Worm (Caenorhabditis elegans) whole organism, L1 larva: ENCODE results near the gene srh-131.

Experiments
- C04F5.9 ChIP-seq: sonication (generic microtip); optimal IDR thresholded peaks from 2 replicates; lab custom pipeline; 2016; ENCODE audit warnings: missing genetic modification characterization, missing compliant biosample characterization
- C34B4.2 ChIP-seq: sonication (generic microtip); optimal IDR thresholded peaks from 2 replicates; lab custom pipeline; 2017; ENCODE audit warnings: mild to moderate bottlenecking, missing genetic modification characterization, missing compliant biosample characterization
- Y116A8C.19 ChIP-seq: sonication (generic microtip); optimal IDR thresholded peaks from 2 replicates; lab custom pipeline; 2016; ENCODE audit warnings: missing compliant biosample characterization, missing genetic modification characterization, borderline replicate concordance
- aha-1 ChIP-seq: fragments of 150-350 bp; optimal IDR thresholded peaks from 2 replicates; lab custom pipeline; 2014; ENCODE audit warnings: missing biosample characterization, missing genetic modification characterization
- ceh-8 ChIP-seq: fragments of 200-800 bp; sonication (Bioruptor generic); optimal IDR thresholded peaks from 2 replicates; lab custom pipeline; 2018; ENCODE audit warnings: mild to moderate bottlenecking, missing genetic modification characterization, moderate library complexity, missing compliant biosample characterization
- efl-1 ChIP-seq, 4 experiments: fragments of 150-350 bp; optimal IDR thresholded peaks in 3 of 4; peaks in 1 of 4; 1 replicate in 1 of 4; 2 replicates in 3 of 4; lab custom pipeline; 2014; ENCODE audit warnings: missing biosample characterization in 2 of 4, missing genetic modification characterization in 2 of 4, missing genetic modification reagents in 2 of 4
- egl-27 ChIP-seq, 2 experiments: fragments of 150-350 bp in 1 of 2; sonication (generic microtip); optimal IDR thresholded peaks; 3 replicates each; lab custom pipeline; 2017 to 2018; ENCODE audit warnings: missing biosample characterization in 2 of 2, missing genetic modification characterization in 2 of 2, missing genetic modification reagents in 2 of 2
- elt-2 ChIP-seq: sonication (generic microtip); optimal IDR thresholded peaks from 2 replicates; lab custom pipeline; 2016; ENCODE audit warnings: missing genetic modification characterization, mild to moderate bottlenecking, inconsistent platforms, missing compliant biosample characterization, missing genetic modification reagents
- ets-5 ChIP-seq: fragments of 200-800 bp; sonication (Bioruptor generic); IDR thresholded peaks from 2 replicates; pipeline ENCODE4 v1.3.6; 2022; ENCODE audit warnings: missing genetic modification characterization, missing compliant biosample characterization
- fos-1 ChIP-seq: fragments of 150-350 bp; optimal IDR thresholded peaks from 2 replicates; lab custom pipeline; 2014; ENCODE audit warnings: missing biosample characterization, missing genetic modification characterization
- hlh-4 ChIP-seq: sonication (generic microtip); optimal IDR thresholded peaks from 2 replicates; lab custom pipeline; 2016; ENCODE audit warnings: mild to moderate bottlenecking, missing genetic modification characterization, missing compliant biosample characterization
- irx-1 ChIP-seq: sonication (generic microtip); optimal IDR thresholded peaks from 2 replicates; lab custom pipeline; 2016; ENCODE audit warnings: missing genetic modification characterization, missing compliant biosample characterization
- jun-1 ChIP-seq: fragments of 150-350 bp; optimal IDR thresholded peaks from 2 replicates; lab custom pipeline; 2014; ENCODE audit warnings: missing biosample characterization, missing genetic modification reagents, missing genetic modification characterization
- lin-14 ChIP-seq: fragments of 200-800 bp; sonication (Bioruptor generic); optimal IDR thresholded peaks from 2 replicates; lab custom pipeline; 2018; ENCODE audit warnings: mild to moderate bottlenecking, missing genetic modification characterization, moderate library complexity, missing compliant biosample characterization
- mab-9 ChIP-seq: fragments of 200-800 bp; sonication (Bioruptor generic); IDR thresholded peaks from 2 replicates; pipeline ENCODE4 v1.3.6; 2022; ENCODE audit warnings: missing genetic modification reagents, missing genetic modification characterization, missing compliant biosample characterization
- nhr-11 ChIP-seq: fragments of 150-350 bp; optimal IDR thresholded peaks from 2 replicates; lab custom pipeline; 2014; ENCODE audit warnings: missing biosample characterization, missing genetic modification characterization
- nhr-20 ChIP-seq: sonication (generic microtip); optimal IDR thresholded peaks from 2 replicates; lab custom pipeline; 2016; ENCODE audit warnings: mild to moderate bottlenecking, missing genetic modification characterization, missing compliant biosample characterization
- nhr-28 ChIP-seq: fragments of 150-350 bp; optimal IDR thresholded peaks from 2 replicates; lab custom pipeline; 2014; ENCODE audit warnings: missing biosample characterization, missing genetic modification characterization
- nhr-47 ChIP-seq: sonication (generic microtip); optimal IDR thresholded peaks from 2 replicates; lab custom pipeline; 2016; ENCODE audit warnings: mild to moderate bottlenecking, missing genetic modification characterization, moderate library complexity, missing compliant biosample characterization
- nhr-71 ChIP-seq: sonication (generic microtip); optimal IDR thresholded peaks from 2 replicates; lab custom pipeline; 2016; ENCODE audit warnings: mild to moderate bottlenecking, missing genetic modification characterization, moderate library complexity, missing compliant biosample characterization
- nhr-76 ChIP-seq: sonication (generic microtip); optimal IDR thresholded peaks from 2 replicates; lab custom pipeline; 2017; ENCODE audit warnings: missing biosample characterization, missing genetic modification characterization
- nhr-84 ChIP-seq: sonication (generic microtip); optimal IDR thresholded peaks from 2 replicates; lab custom pipeline; 2017; ENCODE audit warnings: missing biosample characterization, missing genetic modification characterization
- nhr-85 ChIP-seq: sonication (generic microtip); peaks from one replicate; lab custom pipeline; 2016; ENCODE audit warnings: missing genetic modification characterization, inconsistent platforms, missing compliant biosample characterization
- nhr-90 ChIP-seq: sonication (generic microtip); optimal IDR thresholded peaks from 2 replicates; lab custom pipeline; 2016; ENCODE audit warnings: mild to moderate bottlenecking, missing genetic modification characterization, missing compliant biosample characterization; ENCODE audit not compliant: poor library complexity
- pag-3 ChIP-seq: sonication (generic microtip); optimal IDR thresholded peaks from 2 replicates; lab custom pipeline; 2017; ENCODE audit warnings: missing genetic modification characterization, mild to moderate bottlenecking, missing compliant biosample characterization, antibody characterized with exemption, borderline replicate concordance; ENCODE audit not compliant: insufficient read depth
- skn-1 ChIP-seq: fragments of 150-350 bp; optimal IDR thresholded peaks from 2 replicates; lab custom pipeline; 2014; ENCODE audit warnings: missing biosample characterization, missing genetic modification characterization
- sox-4 ChIP-seq: sonication (generic microtip); optimal IDR thresholded peaks from 2 replicates; lab custom pipeline; 2016; ENCODE audit warnings: missing genetic modification characterization, missing compliant biosample characterization
- tbx-2 ChIP-seq: sonication (generic microtip); optimal IDR thresholded peaks from 2 replicates; lab custom pipeline; 2016; ENCODE audit warnings: missing genetic modification characterization, missing compliant biosample characterization
- unc-98 ChIP-seq: fragments of 200-800 bp; sonication (Bioruptor generic); IDR thresholded peaks from 2 replicates; pipeline ENCODE4 v1.3.6; 2022; ENCODE audit warnings: missing genetic modification characterization, missing compliant biosample characterization
- vab-15 ChIP-seq: sonication (generic microtip); optimal IDR thresholded peaks from 2 replicates; lab custom pipeline; 2017; ENCODE audit warnings: missing genotype, mild to moderate bottlenecking, missing genetic modification characterization, missing compliant biosample characterization

srh-131 gene

ce11 chrV:17014050-17014449 lies 8.8 kb downstream of the srh-131 start, which contains the start of gene clc-13:
TSS of gene clc-13 (plus strand) at chrV:17014408.
- TF ChIP-seq nhr-90 (tag; lab: Kevin White, UChicago), result no peak
- TF ChIP-seq aha-1 (tag; lab: Kevin White, UChicago), result no peak
- no peak for TF ChIP-seq nhr-71
- peak; percentile 75 for TF ChIP-seq nhr-20 (tag; lab: Kevin White, UChicago)
- no peak for TF ChIP-seq efl-1 (optimal IDR thresholded peaks at IDR 0.05; lab: Kevin White, UChicago)
- TF ChIP-seq efl-1 (GFP tag; optimal IDR thresholded peaks at IDR 0.05 in 1 of 2; lab: Kevin White, UChicago), result peak in 1 of 2 experiments; percentile 42
- TF ChIP-seq jun-1 (tag; lab: Kevin White, UChicago), result peak; percentile 57
- TF ChIP-seq elt-2 (tag; lab: Kevin White, UChicago), result peak; percentile 98

- no peak for TF ChIP-seq vab-15 (tag; lab: Kevin White, UChicago)
- peak; percentile 25 for TF ChIP-seq hlh-4
- no peak for TF ChIP-seq tbx-2
- no peak for TF ChIP-seq mab-9 (GFP tag; lab: Robert Waterston, UW)
- TF ChIP-seq nhr-28 (tag; lab: Kevin White, UChicago), result no peak
- no peak for TF ChIP-seq pag-3 (tag; lab: Kevin White, UChicago)
- no peak for TF ChIP-seq nhr-76 (tag; lab: Kevin White, UChicago)
These were observed 11.5 kb downstream of the srh-131 start, which contains the start of gene srh-97 for ce11 chrV:17016787-17017186. TSS of gene srh-97 (plus strand) at chrV:17017087.

- no peak for TF ChIP-seq C04F5.9 (tag; lab: Kevin White, UChicago)
- TF ChIP-seq mab-9 (GFP tag; lab: Robert Waterston, UW), result no peak
- TF ChIP-seq irx-1, result no peak
- TF ChIP-seq fos-1 (tag; lab: Kevin White, UChicago), result no peak
- TF ChIP-seq skn-1, result no peak
- TF ChIP-seq lin-14, result no peak
- TF ChIP-seq nhr-71, result no peak
- TF ChIP-seq ets-5 (GFP tag; lab: Robert Waterston, UW), result no peak
- no peak for TF ChIP-seq Y116A8C.19 (tag; lab: Kevin White, UChicago)
- TF ChIP-seq C34B4.2, result no peak
- no peak for TF ChIP-seq nhr-47 (tag; lab: Kevin White, UChicago)
- no peak for TF ChIP-seq nhr-84 (tag; lab: Kevin White, UChicago)
- TF ChIP-seq nhr-11, result no peak
- TF ChIP-seq sox-4, result no peak
- TF ChIP-seq nhr-90 (tag; lab: Kevin White, UChicago), result no peak
- no peak for TF ChIP-seq egl-27 (tag; optimal IDR thresholded peaks at IDR 0.05; lab: Kevin White, UChicago)
- no peak for TF ChIP-seq ceh-8 (GFP tag; lab: Kevin White, UChicago)
- no peak for TF ChIP-seq unc-98 (GFP tag; lab: Robert Waterston, UW)
- TF ChIP-seq pag-3 (tag; lab: Kevin White, UChicago), result no peak
These were observed 14.4 kb downstream of the srh-131 start, which contains the start of gene F49H6.17 for ce11 chrV:17019690-17020089. TSS of gene F49H6.17 (plus strand) at chrV:17019990.

ce11 chrV:17021361-17021760 lies 16.1 kb downstream of the srh-131 start, which contains the start of gene F49H6.12:
TSS of gene F49H6.12 (minus strand) at chrV:17021461.
- TF ChIP-seq elt-2 (tag; lab: Kevin White, UChicago) (no peak), lin-14 (no peak), ceh-8 (GFP tag; lab: Kevin White, UChicago) (no peak), Y116A8C.19 (tag; lab: Kevin White, UChicago) (no peak), C34B4.2 (no peak)

ce11 chrV:17022100-17022499 lies 16.8 kb downstream of the srh-131 start:
- TF ChIP-seq nhr-85, result peak; percentile 24
